Worm (Caenorhabditis elegans) whole organism, L4 larva: ENCODE results near the gene lgc-5.
A peak's percentile ranks its signal among the peaks of the same experiment; 100 is the strongest.
"Not testable (repeated sequence)": the region's sequence is repeated elsewhere in the genome, so short reads cannot be mapped to it uniquely, and the experiment has no call there.

Experiments
- F10B5.3 ChIP-seq: sonication (generic microtip); optimal IDR thresholded peaks from 2 replicates; lab custom pipeline; 2016; ENCODE audit warnings: mild to moderate bottlenecking, missing genetic modification characterization, missing compliant biosample characterization
- aha-1 ChIP-seq: fragments of 150-350 bp; peaks from one replicate; lab custom pipeline; 2014; ENCODE audit warnings: missing biosample characterization, missing genetic modification characterization
- arid-1 ChIP-seq: fragments of 200-800 bp; sonication (Bioruptor generic); conservative IDR thresholded peaks from 2 replicates; pipeline ENCODE4 v1.3.6; 2022; ENCODE audit warnings: missing genetic modification reagents, missing genetic modification characterization, missing compliant biosample characterization
- hlh-30 ChIP-seq: sonication (generic microtip); optimal IDR thresholded peaks from 2 replicates; lab custom pipeline; 2017; ENCODE audit warnings: antibody characterized with exemption, mild to moderate bottlenecking, missing genetic modification characterization, missing compliant biosample characterization; ENCODE audit not compliant: insufficient read depth
- madf-9 ChIP-seq: fragments of 200-800 bp; sonication (Bioruptor generic); conservative IDR thresholded peaks from 2 replicates; pipeline ENCODE4 v1.3.6; 2022; ENCODE audit warnings: missing genetic modification reagents, missing genetic modification characterization, missing compliant biosample characterization

lgc-5 gene

ce11 chrIV:8389139-8389538, 46.7 kb downstream of the lgc-5 start, which contains the start of gene D2096.10:
D2096.10 (minus strand) TSS chrIV:8389239.
- not testable (repeated sequence) for TF ChIP-seq arid-1 (GFP tag; lab: Robert Waterston, UW); madf-9 (GFP tag; lab: Robert Waterston, UW); hlh-30 (tag; lab: Kevin White, UChicago)

DNA sequence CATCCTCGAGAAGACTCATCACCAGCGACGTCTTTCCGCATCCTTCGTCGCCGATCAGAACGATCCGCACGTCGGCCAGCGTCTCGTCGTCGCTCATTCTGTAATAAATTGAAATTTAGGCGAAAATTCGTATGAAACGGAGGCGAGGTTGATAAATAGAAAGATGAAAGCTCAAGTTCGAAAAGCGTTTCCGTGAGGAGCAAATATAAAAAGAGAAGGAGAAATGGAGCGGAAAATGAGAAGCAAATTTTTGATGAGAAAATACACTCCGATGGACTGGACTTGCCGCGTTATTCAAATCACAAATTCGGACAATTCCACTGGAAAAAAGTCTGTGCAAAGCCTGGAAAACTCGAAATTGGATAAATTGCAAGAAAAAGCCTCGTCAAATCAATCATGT, 51.6 kb downstream of the lgc-5 start, which contains the start of gene D2096.11:
Gene D2096.11, minus strand, starts transcription at position 101 of the 400 bp plus-strand sequence.
- TF ChIP-seq aha-1 (tag; lab: Kevin White, UChicago) (peak; percentile 33), F10B5.3 (tag; lab: Kevin White, UChicago) (no peak)
